Fruit fly (Drosophila melanogaster) whole organism, embryonic: Measurements from ENCODE around the gene CG13409.

Experiments
- CG1602 ChIP-seq: fragments of 200-800 bp; sonication (Bioruptor generic); optimal IDR thresholded peaks from 3 replicates; lab custom pipeline; 2016; ENCODE audit warnings: missing biosample characterization, missing genetic modification characterization
- CG17186 ChIP-seq: fragments of 200-800 bp; sonication (Bioruptor generic); optimal IDR thresholded peaks from 3 replicates; lab custom pipeline; 2017; ENCODE audit warnings: missing biosample characterization, missing genetic modification reagents, missing genetic modification characterization
- CG17612 ChIP-seq: fragments of 200-800 bp; sonication (Bioruptor generic); IDR thresholded peaks from 2 replicates; pipeline ENCODE4 v1.3.6; 2022; ENCODE audit warnings: missing biosample characterization, missing genetic modification characterization
- CG31224 ChIP-seq: fragments of 200-800 bp; sonication (Bioruptor generic); IDR thresholded peaks from 2 replicates; pipeline ENCODE4 v1.3.6; 2022; ENCODE audit warnings: missing biosample characterization, missing genetic modification characterization
- CG5180 ChIP-seq: fragments of 200-800 bp; sonication (Bioruptor generic); optimal IDR thresholded peaks from 3 replicates; lab custom pipeline; 2017; ENCODE audit warnings: missing biosample characterization, missing genetic modification characterization, mild to moderate bottlenecking, moderate library complexity, missing genetic modification reagents
- CHES-1-like ChIP-seq: fragments of 200-800 bp; sonication (Bioruptor generic); optimal IDR thresholded peaks from 2 replicates; lab custom pipeline; 2016; ENCODE audit warnings: missing biosample characterization, missing genetic modification characterization
- Dll ChIP-seq: fragments of 200-800 bp; sonication (Bioruptor generic); IDR thresholded peaks from 4 replicates; pipeline ENCODE4 v1.3.6; 2022; ENCODE audit warnings: missing biosample characterization, missing genetic modification characterization; ENCODE audit not compliant: partially characterized antibody
- disco-r ChIP-seq: fragments of 200-800 bp; sonication (Bioruptor generic); optimal IDR thresholded peaks from 2 replicates; lab custom pipeline; 2016; ENCODE audit warnings: missing biosample characterization, missing genetic modification characterization
- psq ChIP-seq: fragments of 200-800 bp; sonication (Bioruptor generic); optimal IDR thresholded peaks from 2 replicates; lab custom pipeline; 2017; ENCODE audit warnings: missing biosample characterization, missing genetic modification characterization
- sima ChIP-seq: fragments of 200-800 bp; sonication (Bioruptor generic); optimal IDR thresholded peaks from 2 replicates; lab custom pipeline; 2016; ENCODE audit warnings: missing biosample characterization, missing genetic modification characterization
- slbo ChIP-seq: fragments of 200-800 bp; sonication (Bioruptor generic); IDR thresholded peaks from 2 replicates; pipeline ENCODE4 v1.3.6; 2022; ENCODE audit warnings: missing biosample characterization, missing genetic modification characterization

dm6 chr3R:21987546-21987945 lies 44.2 kb downstream of the CG13409 start:
- TF ChIP-seq CG1602 (GFP tag; lab: Kevin White, UChicago) = no peak
- TF ChIP-seq Dll (GFP tag; lab: Robert Waterston, UW) = no peak
- TF ChIP-seq CG31224 (GFP tag; lab: Robert Waterston, UW) = no peak
- no peak for TF ChIP-seq psq
- no peak for TF ChIP-seq sima
- TF ChIP-seq disco-r = no peak
- no peak for TF ChIP-seq CHES-1-like (GFP tag; lab: Kevin White, UChicago)
- no peak for TF ChIP-seq slbo (GFP tag; lab: Robert Waterston, UW)
- TF ChIP-seq CG5180 (GFP tag; lab: Kevin White, UChicago) = no peak
- TF ChIP-seq CG17186 (GFP tag; lab: Kevin White, UChicago) = no peak
- TF ChIP-seq CG17612 (GFP tag; lab: Robert Waterston, UW) = no peak
